Fruit fly (Drosophila melanogaster): Measurements from ENCODE around the gene EMC2A.
A peak's percentile ranks its signal among the peaks of the same experiment; 100 is the strongest.

The EMC2A gene

dm6 chr3R:16987220-16987923 lies 8.5 kb downstream of the EMC2A start, which contains the start of gene CG18622 (continued):
- peak; percentile 34; the same call in 1 of the 3 replicates for TF ChIP-seq CG34422 (GFP tag; IDR thresholded peaks at IDR 0.05)
- TF ChIP-seq Adf1 (GFP tag; IDR thresholded peaks at IDR 0.05), result no peak
- no peak for TF ChIP-seq bcd (GFP tag; optimal IDR thresholded peaks at IDR 0.05)
- no peak for TF ChIP-seq Gsc (GFP tag; IDR thresholded peaks at IDR 0.05)
- no peak for TF ChIP-seq CHES-1-like (GFP tag; optimal IDR thresholded peaks at IDR 0.05)
- TF ChIP-seq fd96Cb (tag; optimal IDR thresholded peaks at IDR 0.05), result peak; percentile 6
- no peak for TF ChIP-seq CG8944 (GFP tag; optimal IDR thresholded peaks at IDR 0.05)
- TF ChIP-seq eyg (GFP tag; optimal IDR thresholded peaks at IDR 0.05), result no peak
- no peak for TF ChIP-seq btn (GFP tag; optimal IDR thresholded peaks at IDR 0.05)
- TF ChIP-seq BtbVII (GFP tag; optimal IDR thresholded peaks at IDR 0.05), result no peak
- no peak for TF ChIP-seq CG31441 (GFP tag; IDR thresholded peaks at IDR 0.05)
- TF ChIP-seq Awh (GFP tag; IDR thresholded peaks at IDR 0.05), result 0 out of 2 replicates have a peak, but pooled peaks have one; percentile 43
- no peak for TF ChIP-seq CG3838 (GFP tag; optimal IDR thresholded peaks at IDR 0.05)
- TF ChIP-seq Ada2b (GFP tag; IDR thresholded peaks at IDR 0.05), result 0 out of 2 replicates have a peak, but pooled peaks have one; percentile 3
- no peak for TF ChIP-seq zfh1 (GFP tag; IDR thresholded peaks at IDR 0.05)
- TF ChIP-seq crc (GFP tag; optimal IDR thresholded peaks at IDR 0.05), result no peak
- TF ChIP-seq unpg (GFP tag; optimal IDR thresholded peaks at IDR 0.05), result no peak
- no peak for TF ChIP-seq nau (GFP tag; optimal IDR thresholded peaks at IDR 0.05)
- TF ChIP-seq gt (GFP tag; IDR thresholded peaks at IDR 0.05), result no peak
- TF ChIP-seq CG10979 (tag; optimal IDR thresholded peaks at IDR 0.05), result no peak
- no peak for TF ChIP-seq Opbp (GFP tag; IDR thresholded peaks at IDR 0.05; ENCODE audit: partially characterized antibody)
- no peak for TF ChIP-seq HHEX (GFP tag; optimal IDR thresholded peaks at IDR 0.05)
- TF ChIP-seq CG17186 (GFP tag; optimal IDR thresholded peaks at IDR 0.05), result no peak
- TF ChIP-seq ap (GFP tag; IDR thresholded peaks at IDR 0.05), result no peak
- TF ChIP-seq ftz-f1 (GFP tag; optimal IDR thresholded peaks at IDR 0.05), result peak; percentile 86
- no peak for TF ChIP-seq inv (GFP tag; IDR thresholded peaks at IDR 0.05; ENCODE audit: partially characterized antibody)
- TF ChIP-seq sna (GFP tag; IDR thresholded peaks at IDR 0.05; ENCODE audit: partially characterized antibody), result no peak; the same call in 1 of the 2 replicates
- no peak for TF ChIP-seq CG8089 (GFP tag; optimal IDR thresholded peaks at IDR 0.05)
- no peak for TF ChIP-seq TFAM (GFP tag; optimal IDR thresholded peaks at IDR 0.05)
- TF ChIP-seq CG2202 (tag; optimal IDR thresholded peaks at IDR 0.05), result no peak
- no peak for TF ChIP-seq otp (GFP tag; IDR thresholded peaks at IDR 0.05)
- TF ChIP-seq CG18599 (GFP tag; optimal IDR thresholded peaks at IDR 0.05), result peak; percentile 28
- no peak for TF ChIP-seq sc (optimal IDR thresholded peaks at IDR 0.05)
- peak; percentile 23 for TF ChIP-seq sc (GFP tag; optimal IDR thresholded peaks at IDR 0.05)
- TF ChIP-seq so (GFP tag; IDR thresholded peaks at IDR 0.05), result no peak; the same call in 2 of the 3 replicates
- TF ChIP-seq CG17568 (GFP tag; optimal IDR thresholded peaks at IDR 0.05), result no peak
- no peak for TF ChIP-seq salm (tag; optimal IDR thresholded peaks at IDR 0.05)
- no peak for TF ChIP-seq CG9215 (GFP tag; IDR thresholded peaks at IDR 0.05)
- peak; percentile 51; the same call in 1 of the 2 replicates for TF ChIP-seq amos (GFP tag; IDR thresholded peaks at IDR 0.05; ENCODE audit: partially characterized antibody)
- no peak for TF ChIP-seq ind (GFP tag; optimal IDR thresholded peaks at IDR 0.05)
- no peak for TF ChIP-seq vfl (GFP tag; optimal IDR thresholded peaks at IDR 0.05)
- TF ChIP-seq Dad (GFP tag; optimal IDR thresholded peaks at IDR 0.05), result no peak
- TF ChIP-seq MESR4 (GFP tag; optimal IDR thresholded peaks at IDR 0.05), result no peak
- TF ChIP-seq zen2 (GFP tag; IDR thresholded peaks at IDR 0.05; ENCODE audit: partially characterized antibody), result no peak
- no peak for TF ChIP-seq fd3F (GFP tag; optimal IDR thresholded peaks at IDR 0.05)
- TF ChIP-seq Fer3 (tag; optimal IDR thresholded peaks at IDR 0.05), result no peak
- TF ChIP-seq Dp (GFP tag; optimal IDR thresholded peaks at IDR 0.05), result no peak
- no peak for TF ChIP-seq Taf1 (GFP tag; IDR thresholded peaks at IDR 0.05)
- no peak for TF ChIP-seq sens-2 (GFP tag; IDR thresholded peaks at IDR 0.05)
- TF ChIP-seq psq (GFP tag; optimal IDR thresholded peaks at IDR 0.05), result no peak
